Worm (Caenorhabditis elegans): ENCODE results near the gene spp-13.

The spp-13 gene

DNA sequence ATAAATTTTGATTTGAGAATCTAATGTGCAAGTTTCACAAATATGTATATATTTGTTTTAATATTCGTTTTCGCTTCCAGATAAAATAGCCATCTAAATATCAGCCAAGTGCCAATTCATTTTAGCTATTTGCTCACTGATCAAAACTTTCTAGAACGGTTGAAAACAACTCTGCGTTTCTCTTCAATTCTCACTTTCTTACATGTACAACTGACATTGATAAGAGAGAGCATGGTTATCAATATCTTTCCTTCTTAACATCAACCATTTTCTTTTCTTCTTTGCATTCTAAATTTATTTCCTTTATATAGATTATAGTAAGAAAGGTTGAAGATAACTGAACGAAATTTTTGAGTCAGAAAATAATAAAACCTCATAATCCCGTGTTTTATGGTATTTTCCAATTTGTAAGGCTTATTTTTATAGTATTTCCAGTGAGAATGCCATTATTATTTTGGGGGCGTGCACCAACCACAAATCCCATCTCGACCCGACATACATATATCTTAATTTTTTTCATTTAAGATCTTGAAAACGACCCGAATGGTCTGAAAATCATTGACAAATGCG, 10.1 kb upstream of the spp-13 start, which contains the start of gene F08F1.3 (continued):
- no peak for TF ChIP-seq tra-1 (GFP tag; IDR thresholded peaks at IDR 0.05)
- TF ChIP-seq daf-8 (GFP tag; IDR thresholded peaks at IDR 0.05), result no peak
- peak; percentile 29; the same call in 1 of the 2 replicates for TF ChIP-seq dmd-6 (GFP tag; IDR thresholded peaks at IDR 0.05)
- peak; percentile 80 for TF ChIP-seq pqm-1 (tag; optimal IDR thresholded peaks at IDR 0.05)
- no peak for TF ChIP-seq snpc-1.2 (GFP tag; IDR thresholded peaks at IDR 0.05)
- TF ChIP-seq nhr-10 (tag; optimal IDR thresholded peaks at IDR 0.05), result no peak
- TF ChIP-seq spr-1 (tag; optimal IDR thresholded peaks at IDR 0.05), result no peak

DNA sequence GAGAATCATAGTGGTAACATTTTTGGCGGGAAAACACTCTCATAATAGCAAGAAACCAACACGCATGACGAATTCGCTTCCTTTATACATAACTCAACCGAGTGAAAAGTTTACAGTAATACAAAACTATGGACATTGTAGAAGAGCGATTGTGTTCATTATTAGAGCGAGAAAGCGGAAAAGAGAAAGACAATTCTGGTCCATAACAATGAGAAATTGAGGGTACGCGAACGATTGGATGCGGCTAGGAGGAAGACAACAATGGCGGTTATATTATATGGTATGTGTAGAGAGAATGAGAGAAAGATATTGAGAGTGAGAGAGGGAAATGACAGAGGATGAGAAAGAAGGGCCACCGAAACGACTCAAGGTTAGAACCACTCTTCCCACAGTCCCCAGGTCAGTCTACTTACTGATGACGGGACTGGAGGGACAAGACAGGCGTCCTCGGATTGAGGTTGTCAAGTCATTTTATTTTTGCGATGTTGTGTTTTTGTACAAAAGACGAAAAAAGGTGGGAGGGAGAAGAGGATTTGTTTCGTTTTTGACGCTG, 7.9 kb upstream of the spp-13 start:
- TF ChIP-seq aha-1 (tag) (peak; percentile 72), zip-11 (GFP tag; IDR thresholded peaks at IDR 0.05) (no peak)

DNA sequence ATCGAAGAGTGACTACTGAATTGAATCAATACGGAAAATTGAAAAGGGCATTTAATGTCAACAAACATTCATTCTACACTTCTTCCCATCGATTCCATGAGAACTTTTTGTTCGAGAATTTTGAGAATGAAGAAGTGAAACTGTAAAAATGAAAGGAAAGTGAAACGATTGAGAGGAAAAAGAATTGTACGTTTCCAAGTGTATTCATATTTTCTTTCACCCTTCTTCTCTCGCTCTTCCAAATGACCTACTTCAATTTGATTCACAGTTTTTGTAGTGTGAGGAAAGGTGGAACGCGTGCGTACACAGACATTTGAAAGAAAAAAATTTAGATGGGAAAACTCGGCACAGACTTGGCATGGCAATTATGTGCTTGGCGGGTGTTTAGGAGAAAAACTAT, 6.0 kb upstream of the spp-13 start:
- no peak for TF ChIP-seq nhr-42 (GFP tag; IDR thresholded peaks at IDR 0.05)
- TF ChIP-seq spr-1 (tag; optimal IDR thresholded peaks at IDR 0.05), result no peak
- peak; percentile 4 for TF ChIP-seq nhr-28 (tag; optimal IDR thresholded peaks at IDR 0.05)
- peak; percentile 52 for TF ChIP-seq nhr-25 (tag; optimal IDR thresholded peaks at IDR 0.05; ENCODE audit: borderline replicate concordance, insufficient read depth)

DNA sequence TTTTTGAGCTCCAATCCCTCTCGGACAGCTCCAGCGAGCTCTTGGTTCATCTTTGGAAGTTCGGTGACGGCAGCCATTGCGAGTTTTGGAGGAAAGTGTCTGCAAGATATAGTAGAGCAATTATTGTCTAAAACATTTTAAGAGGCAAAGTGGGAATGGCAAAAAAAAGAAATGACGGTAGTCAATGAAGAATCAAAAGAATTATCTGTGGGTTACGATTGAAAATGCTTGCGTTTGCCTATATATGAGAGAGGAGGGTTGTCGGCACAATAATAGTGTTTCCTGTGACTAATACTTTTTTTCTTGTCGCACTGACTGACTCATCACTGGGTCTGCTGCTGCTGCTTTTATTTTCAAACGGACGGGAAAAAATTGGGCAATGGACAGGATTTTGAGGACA, 5.3 kb upstream of the spp-13 start, which contains the start of gene tth-1:
tth-1 (minus strand) TSS at position 101 of the 400 bp plus-strand sequence.
- no peak for TF ChIP-seq nhr-42 (GFP tag; IDR thresholded peaks at IDR 0.05)
- no peak for TF ChIP-seq F26F4.8 (GFP tag; conservative IDR thresholded peaks at IDR 0.05)
- TF ChIP-seq mes-2 (tag; optimal IDR thresholded peaks at IDR 0.05; ENCODE audit: poor library complexity, severe bottlenecking), result peak; percentile 3
- TF ChIP-seq unc-62 (GFP tag; optimal IDR thresholded peaks at IDR 0.05 in 1 of 2), result no peak
- no peak for TF ChIP-seq unc-62 (tag; optimal IDR thresholded peaks at IDR 0.05)
- TF ChIP-seq dve-1 (tag; optimal IDR thresholded peaks at IDR 0.05; ENCODE audit: insufficient read depth), result peak; percentile 4
- peak; percentile 9 for TF ChIP-seq nhr-6 (tag; optimal IDR thresholded peaks at IDR 0.05)
- TF ChIP-seq ceh-20 (GFP tag; IDR thresholded peaks at IDR 0.05), result no peak
- no peak for TF ChIP-seq hlh-30 (tag; optimal IDR thresholded peaks at IDR 0.05; ENCODE audit: insufficient read depth)

DNA sequence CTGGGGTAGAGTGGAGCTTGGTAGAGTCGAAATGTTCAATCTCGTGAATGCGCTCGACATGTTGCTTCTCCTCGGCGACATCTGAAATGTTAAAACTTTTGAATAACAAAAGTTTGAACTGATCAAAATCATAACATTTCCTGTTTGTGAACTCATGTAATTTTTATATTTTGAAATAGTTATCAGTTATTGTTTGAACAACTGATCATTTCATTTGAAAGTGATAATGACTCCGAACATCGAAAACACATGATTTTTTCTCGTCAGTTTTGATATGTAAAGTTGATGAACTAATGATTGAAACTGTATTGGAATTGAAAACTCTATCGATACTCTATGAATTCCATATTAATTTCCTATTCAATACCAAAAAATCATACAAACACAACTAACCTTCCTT, 4.9 kb upstream of the spp-13 start:
- TF ChIP-seq hlh-30 (tag; optimal IDR thresholded peaks at IDR 0.05; ENCODE audit: insufficient read depth) (peak; percentile 52), mdt-29 (GFP tag; IDR thresholded peaks at IDR 0.05) (no peak), pqm-1 (tag; optimal IDR thresholded peaks at IDR 0.05) (peak; percentile 27), dve-1 (tag; optimal IDR thresholded peaks at IDR 0.05; ENCODE audit: insufficient read depth) (peak; percentile 44), nhr-28 (tag; optimal IDR thresholded peaks at IDR 0.05) (peak; percentile 53), daf-19 (GFP tag; conservative IDR thresholded peaks at IDR 0.05) (no peak), unc-62 (GFP tag; optimal IDR thresholded peaks at IDR 0.05 in 1 of 2) (no peak), unc-62 (tag; optimal IDR thresholded peaks at IDR 0.05) (no peak), daf-16 (GFP tag; optimal IDR thresholded peaks at IDR 0.05) (no peak), daf-16 (tag; optimal IDR thresholded peaks at IDR 0.05) (peak; percentile 88), nhr-77 (tag; optimal IDR thresholded peaks at IDR 0.05) (peak; percentile 31)

DNA sequence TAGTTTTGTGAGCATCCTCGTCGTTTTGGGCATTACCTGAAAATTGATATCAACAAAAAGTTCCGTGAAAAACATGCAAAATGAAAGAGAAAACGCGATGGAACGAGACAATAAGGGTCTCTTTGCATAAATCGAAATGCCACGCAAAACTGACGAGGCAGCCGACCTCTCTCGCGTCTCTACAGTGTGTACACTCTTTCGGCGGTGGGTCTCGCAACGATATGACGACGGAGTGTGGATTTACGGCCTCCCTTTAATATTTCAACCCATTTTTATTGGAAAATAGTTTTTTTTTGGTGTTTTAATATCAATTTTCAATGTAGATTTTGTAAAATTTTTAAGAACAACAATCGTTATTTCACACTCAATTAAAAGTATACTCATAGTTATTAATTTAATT, 3.7 kb upstream of the spp-13 start, which contains the start of gene tag-123:
tag-123 (minus strand) TSS at position 36 of the 400 bp plus-strand sequence.
- TF ChIP-seq lin-29 (GFP tag; IDR thresholded peaks at IDR 0.05), result no peak
- no peak for TF ChIP-seq gei-8 (GFP tag; optimal IDR thresholded peaks at IDR 0.05)
- TF ChIP-seq lim-7 (GFP tag; IDR thresholded peaks at IDR 0.05), result no peak
- TF ChIP-seq dmd-9 (GFP tag; IDR thresholded peaks at IDR 0.05), result no peak
- no peak for TF ChIP-seq hmg-1.1 (GFP tag; IDR thresholded peaks at IDR 0.05)
- TF ChIP-seq nhr-76 (tag; optimal IDR thresholded peaks at IDR 0.05), result no peak
- TF ChIP-seq D1046.2 (GFP tag; IDR thresholded peaks at IDR 0.05), result no peak
- no peak for TF ChIP-seq mdl-1 (tag; optimal IDR thresholded peaks at IDR 0.05)
- no peak for TF ChIP-seq attf-4 (tag; optimal IDR thresholded peaks at IDR 0.05)
- no peak for TF ChIP-seq lin-1 (GFP tag; IDR thresholded peaks at IDR 0.05)
- no peak for TF ChIP-seq ZK337.2 (GFP tag; IDR thresholded peaks at IDR 0.05)
- TF ChIP-seq nhr-102 (tag; optimal IDR thresholded peaks at IDR 0.05), result peak; percentile 2
- no peak for TF ChIP-seq F26F4.8 (GFP tag; conservative IDR thresholded peaks at IDR 0.05)
- TF ChIP-seq lin-39 (tag; optimal IDR thresholded peaks at IDR 0.05), result no peak
- TF ChIP-seq zag-1 (tag; optimal IDR thresholded peaks at IDR 0.05), result no peak
- TF ChIP-seq fos-1 (tag; optimal IDR thresholded peaks at IDR 0.05), result no peak
- peak; percentile 56 for TF ChIP-seq hlh-30 (tag; optimal IDR thresholded peaks at IDR 0.05; ENCODE audit: insufficient read depth)
- no peak for TF ChIP-seq dmd-6 (GFP tag; IDR thresholded peaks at IDR 0.05)
- TF ChIP-seq mes-2 (tag; optimal IDR thresholded peaks at IDR 0.05; ENCODE audit: poor library complexity, severe bottlenecking), result peak; percentile 77
- no peak for TF ChIP-seq daf-16 (GFP tag; optimal IDR thresholded peaks at IDR 0.05)
- TF ChIP-seq daf-16 (tag; optimal IDR thresholded peaks at IDR 0.05), result peak; percentile 51

Measured in whole organism, L4 larva.